Worm (Caenorhabditis elegans) whole organism, L1 larva: ENCODE results near the gene ZK154.4.

Experiments
- lin-15B ChIP-seq: fragments of 150-350 bp; sonication (generic microtip); optimal IDR thresholded peaks from 3 replicates; lab custom pipeline; 2014; ENCODE audit warnings: missing biosample characterization, missing genetic modification characterization
- lin-39 ChIP-seq: fragments of 150-350 bp; optimal IDR thresholded peaks from 2 replicates; lab custom pipeline; 2014; ENCODE audit warnings: missing biosample characterization, missing genetic modification reagents, missing genetic modification characterization
- nhr-20 ChIP-seq: sonication (generic microtip); optimal IDR thresholded peaks from 2 replicates; lab custom pipeline; 2016; ENCODE audit warnings: mild to moderate bottlenecking, missing genetic modification characterization, missing compliant biosample characterization
- nhr-77 ChIP-seq: fragments of 150-350 bp; optimal IDR thresholded peaks from 2 replicates; lab custom pipeline; 2014; ENCODE audit warnings: missing biosample characterization, missing genetic modification characterization
- pqm-1 ChIP-seq: sonication (generic microtip); optimal IDR thresholded peaks from 3 replicates; lab custom pipeline; 2017; ENCODE audit warnings: missing biosample characterization, missing genetic modification characterization
- snu-23 ChIP-seq: sonication (generic microtip); optimal IDR thresholded peaks from 2 replicates; lab custom pipeline; 2016; ENCODE audit warnings: missing genetic modification characterization, missing compliant biosample characterization
- unc-62 ChIP-seq: fragments of 150-350 bp; optimal IDR thresholded peaks from 2 replicates; lab custom pipeline; 2014; ENCODE audit warnings: missing biosample characterization, missing genetic modification reagents, missing genetic modification characterization
- unc-98 ChIP-seq: fragments of 200-800 bp; sonication (Bioruptor generic); IDR thresholded peaks from 2 replicates; pipeline ENCODE4 v1.3.6; 2022; ENCODE audit warnings: missing genetic modification characterization, missing compliant biosample characterization
- zag-1 ChIP-seq: fragments of 150-350 bp; optimal IDR thresholded peaks from 2 replicates; lab custom pipeline; 2014; ENCODE audit warnings: missing biosample characterization, missing genetic modification characterization
- ztf-11 ChIP-seq, 2 experiments: sonication (generic microtip); optimal IDR thresholded peaks; 2 replicates each; lab custom pipeline; 2016 to 2017; ENCODE audit warnings: missing genetic modification characterization in 2 of 2, missing biosample characterization in 1 of 2, missing compliant biosample characterization in 1 of 2

ce11 chrX:7800370-7800769, 18.2 kb upstream of the ZK154.4 start:
- TF ChIP-seq lin-15B (tag; lab: Kevin White, UChicago) (no peak), zag-1 (no peak), unc-98 (GFP tag; lab: Robert Waterston, UW) (no peak), pqm-1 (tag; lab: Kevin White, UChicago) (no peak), nhr-20 (tag; lab: Kevin White, UChicago) (no peak), nhr-77 (no peak), unc-62 (GFP tag; lab: Kevin White, UChicago) (no peak), ztf-11 (tag; optimal IDR thresholded peaks at IDR 0.05; lab: Kevin White, UChicago) (no peak), snu-23 (no peak), lin-39 (tag; lab: Kevin White, UChicago) (no peak)
